Fruit fly (Drosophila melanogaster): ENCODE results near the gene CG42749.

CG42749 gene

DNA sequence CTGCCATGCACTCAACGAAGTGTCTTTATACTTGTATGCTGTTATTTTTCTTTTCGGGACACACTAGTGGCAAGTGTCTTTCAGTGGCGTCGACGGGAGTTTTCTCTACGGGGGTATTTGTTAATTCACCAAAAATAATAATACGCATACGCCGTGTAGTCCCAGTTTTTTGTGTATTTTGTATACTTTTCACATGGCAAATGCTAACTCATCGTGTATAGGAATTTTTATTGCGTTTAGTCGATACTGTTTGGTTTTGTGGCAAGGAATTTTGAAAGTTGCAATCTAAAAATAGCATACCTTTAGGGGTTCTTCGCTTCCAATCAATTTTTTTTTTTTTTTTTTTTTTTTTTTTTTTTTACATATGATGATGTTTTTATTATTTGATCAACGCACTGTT, 42.6 kb downstream of the CG42749 start:
- TF ChIP-seq OdsH (GFP tag; optimal IDR thresholded peaks at IDR 0.05) (no peak), Abd-B (GFP tag; optimal IDR thresholded peaks at IDR 0.05) (no peak)

DNA sequence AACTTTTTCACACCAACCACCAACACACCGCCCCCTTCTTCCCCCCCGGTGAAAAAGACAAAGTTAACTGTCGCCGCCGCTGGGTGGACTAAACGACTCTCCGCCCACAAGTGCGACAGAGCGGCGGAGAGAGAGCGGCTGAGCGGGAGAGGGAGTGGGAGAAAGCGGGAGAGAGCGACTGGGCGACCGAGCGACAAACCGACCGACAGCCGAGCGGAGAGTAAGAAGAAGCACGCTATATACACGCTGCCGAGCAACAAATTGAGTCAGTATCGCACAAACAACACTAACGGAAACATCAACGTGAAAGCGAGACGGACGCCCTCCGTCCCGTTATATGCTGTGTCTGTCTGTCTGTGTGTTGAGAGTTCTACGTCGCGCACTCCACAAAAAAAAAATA, 44.1 kb downstream of the CG42749 start, which contains the start of gene SK:
Gene SK (plus strand): TSS at position 267 of the 400 bp plus-strand sequence.
- no peak for TF ChIP-seq Hr83 (GFP tag; optimal IDR thresholded peaks at IDR 0.05; ENCODE audit: poor library complexity, severe bottlenecking)
- TF ChIP-seq Dif (GFP tag; optimal IDR thresholded peaks at IDR 0.05; ENCODE audit: partially characterized antibody), result peak; percentile 8

- TF ChIP-seq Dfd (GFP tag; optimal IDR thresholded peaks at IDR 0.05) (peak; percentile 56), HLH106 (tag; optimal IDR thresholded peaks at IDR 0.05) (no peak)
Measured at dm6 chrX:5349899-5350575, 54.2 kb downstream of the CG42749 start.
